3 fruit fly cellular contexts compared by ENCODE assay signal in genomic region chr3R:5550452-5550851, dm6.
A peak's percentile ranks its signal among the peaks of the same experiment; 100 is the strongest.
TF ChIP-seq lines count a peak whose summit lies in the region.

No protein-coding gene starts in this region.

- peak; percentile 2 to 4 for TF ChIP-seq CTCF in S2 (optimal IDR thresholded peaks at IDR 0.05; lab: Kevin White, UChicago)
- TF ChIP-seq CTCF in whole organism, embryonic (GFP tag; optimal IDR thresholded peaks at IDR 0.05; lab: Kevin White, UChicago): no peak

TF ChIP-seq in whole organism, adult, 20 proteins besides CTCF, POLR2A, EP300 and RAD21:
- TF ChIP-seq Mnt (GFP tag; optimal IDR thresholded peaks at IDR 0.05; lab: Kevin White, UChicago) (no peak), bab1 (GFP tag; optimal IDR thresholded peaks at IDR 0.05; lab: Kevin White, UChicago) (peak; percentile 13)

TF ChIP-seq in whole organism, embryonic, 481 proteins besides CTCF, POLR2A, EP300 and RAD21:
- TF ChIP-seq pho (GFP tag; optimal IDR thresholded peaks at IDR 0.05; lab: Kevin White, UChicago): no peak
- peak; percentile 70 for TF ChIP-seq bbx (GFP tag; IDR thresholded peaks at IDR 0.05; lab: Robert Waterston, UW; ENCODE audit: partially characterized antibody)
- peak; percentile 82; the same call in 2 of the 3 replicates for TF ChIP-seq zen2 (GFP tag; IDR thresholded peaks at IDR 0.05; lab: Robert Waterston, UW; ENCODE audit: partially characterized antibody)
- TF ChIP-seq amos (GFP tag; IDR thresholded peaks at IDR 0.05; lab: Robert Waterston, UW; ENCODE audit: partially characterized antibody): peak; percentile 72
- TF ChIP-seq ato (GFP tag; IDR thresholded peaks at IDR 0.05; lab: Robert Waterston, UW; ENCODE audit: partially characterized antibody): peak; percentile 56
- no peak for TF ChIP-seq tio (GFP tag; optimal IDR thresholded peaks at IDR 0.05; lab: Kevin White, UChicago)
- 0 out of 3 replicates have a peak, but pooled peaks have one; percentile 45 for TF ChIP-seq CG2199 (GFP tag; IDR thresholded peaks at IDR 0.05; lab: Robert Waterston, UW)
- peak; percentile 67 for TF ChIP-seq unc-4 (GFP tag; IDR thresholded peaks at IDR 0.05; lab: Robert Waterston, UW; ENCODE audit: partially characterized antibody)
- peak; percentile 69 for TF ChIP-seq CG34224 (GFP tag; IDR thresholded peaks at IDR 0.05; lab: Robert Waterston, UW; ENCODE audit: partially characterized antibody)
- peak; percentile 41; the same call in 1 of the 3 replicates for TF ChIP-seq mld (GFP tag; IDR thresholded peaks at IDR 0.05; lab: Robert Waterston, UW; ENCODE audit: partially characterized antibody)
- TF ChIP-seq Blimp-1 (GFP tag; optimal IDR thresholded peaks at IDR 0.05; lab: Kevin White, UChicago): no peak
- TF ChIP-seq Aef1 (GFP tag; IDR thresholded peaks at IDR 0.05; lab: Robert Waterston, UW): no peak
- peak; percentile 63 for TF ChIP-seq tna (GFP tag; IDR thresholded peaks at IDR 0.05; lab: Robert Waterston, UW; ENCODE audit: partially characterized antibody)
- 0 out of 3 replicates have a peak, but pooled peaks have one; percentile 42 for TF ChIP-seq CG11560 (tag; IDR thresholded peaks at IDR 0.05; lab: Robert Waterston, UW)
- TF ChIP-seq D (optimal IDR thresholded peaks at IDR 0.05; lab: Kevin White, UChicago): no peak
- TF ChIP-seq D (GFP tag; optimal IDR thresholded peaks at IDR 0.05; lab: Kevin White, UChicago): no peak
- peak; percentile 53 for TF ChIP-seq hbn (GFP tag; IDR thresholded peaks at IDR 0.05; lab: Robert Waterston, UW; ENCODE audit: partially characterized antibody)
- peak; percentile 16 for TF ChIP-seq Sin3A (optimal IDR thresholded peaks at IDR 0.05; lab: Kevin White, UChicago)
- peak; percentile 48 for TF ChIP-seq Doc3 (GFP tag; IDR thresholded peaks at IDR 0.05; lab: Robert Waterston, UW; ENCODE audit: partially characterized antibody)
- peak; percentile 64; the same call in 1 of the 3 replicates for TF ChIP-seq hb (GFP tag; IDR thresholded peaks at IDR 0.05; lab: Robert Waterston, UW; ENCODE audit: partially characterized antibody)
- TF ChIP-seq Sry-δ (GFP tag; optimal IDR thresholded peaks at IDR 0.05; lab: Kevin White, UChicago): peak; percentile 81
- TF ChIP-seq sna (GFP tag; IDR thresholded peaks at IDR 0.05; lab: Robert Waterston, UW; ENCODE audit: partially characterized antibody): peak; percentile 64
- peak; percentile 82 for TF ChIP-seq Bgb (GFP tag; IDR thresholded peaks at IDR 0.05; lab: Robert Waterston, UW; ENCODE audit: partially characterized antibody)
- no peak for TF ChIP-seq gcm (GFP tag; optimal IDR thresholded peaks at IDR 0.05; lab: Kevin White, UChicago)
- peak; percentile 70 for TF ChIP-seq BEAF-32 (GFP tag; optimal IDR thresholded peaks at IDR 0.05; lab: Kevin White, UChicago)
- no peak for TF ChIP-seq sug (tag; optimal IDR thresholded peaks at IDR 0.05; lab: Kevin White, UChicago)
- TF ChIP-seq CG15514 (GFP tag; optimal IDR thresholded peaks at IDR 0.05; lab: Kevin White, UChicago): peak; percentile 51
- peak; percentile 96 for TF ChIP-seq E2f2 (GFP tag; IDR thresholded peaks at IDR 0.05; lab: Robert Waterston, UW)
- no peak for TF ChIP-seq rib (GFP tag; IDR thresholded peaks at IDR 0.05; lab: Robert Waterston, UW)
- TF ChIP-seq CG1603 (tag; optimal IDR thresholded peaks at IDR 0.05; lab: Kevin White, UChicago): peak; percentile 52
- no peak for TF ChIP-seq lmd (GFP tag; IDR thresholded peaks at IDR 0.05; lab: Robert Waterston, UW)
- peak; percentile 14 for TF ChIP-seq CoRest (tag; optimal IDR thresholded peaks at IDR 0.05; lab: Kevin White, UChicago)
- TF ChIP-seq CG2116 (GFP tag; optimal IDR thresholded peaks at IDR 0.05; lab: Kevin White, UChicago): peak; percentile 81
- peak; percentile 41; the same call in 1 of the 2 replicates for TF ChIP-seq inv (GFP tag; IDR thresholded peaks at IDR 0.05; lab: Robert Waterston, UW; ENCODE audit: partially characterized antibody)
- TF ChIP-seq pzg (GFP tag; optimal IDR thresholded peaks at IDR 0.05; lab: Kevin White, UChicago): peak; percentile 72
- TF ChIP-seq MBD-R2 (GFP tag; IDR thresholded peaks at IDR 0.05; lab: Robert Waterston, UW): peak; percentile 61; the same call in 1 of the 2 replicates
- TF ChIP-seq Dll (GFP tag; IDR thresholded peaks at IDR 0.05; lab: Robert Waterston, UW; ENCODE audit: partially characterized antibody): peak; percentile 72
- peak; percentile 91 for TF ChIP-seq Myb (GFP tag; optimal IDR thresholded peaks at IDR 0.05; lab: Kevin White, UChicago)
- TF ChIP-seq CG42726 (GFP tag; IDR thresholded peaks at IDR 0.05; lab: Robert Waterston, UW; ENCODE audit: partially characterized antibody): peak; percentile 46; the same call in 1 of the 2 replicates
- peak; percentile 71; the same call in 2 of the 3 replicates for TF ChIP-seq Opbp (GFP tag; IDR thresholded peaks at IDR 0.05; lab: Robert Waterston, UW; ENCODE audit: partially characterized antibody)
- peak; percentile 57; the same call in 1 of the 2 replicates for TF ChIP-seq nerfin-2 (GFP tag; IDR thresholded peaks at IDR 0.05; lab: Robert Waterston, UW; ENCODE audit: partially characterized antibody)
- TF ChIP-seq sisA (GFP tag; IDR thresholded peaks at IDR 0.05; lab: Robert Waterston, UW): no peak
- no peak for TF ChIP-seq en (GFP tag; optimal IDR thresholded peaks at IDR 0.05; lab: Kevin White, UChicago)
- no peak for TF ChIP-seq CG3065 (GFP tag; optimal IDR thresholded peaks at IDR 0.05; lab: Kevin White, UChicago)
- TF ChIP-seq CG14860 (GFP tag; IDR thresholded peaks at IDR 0.05; lab: Robert Waterston, UW; ENCODE audit: partially characterized antibody): peak; percentile 66; the same call in 2 of the 3 replicates
- TF ChIP-seq sens (GFP tag; lab: Kevin White, UChicago): peak; percentile 62
- TF ChIP-seq trem (tag; optimal IDR thresholded peaks at IDR 0.05; lab: Kevin White, UChicago): peak; percentile 35
- TF ChIP-seq CG14710 (tag; optimal IDR thresholded peaks at IDR 0.05; lab: Kevin White, UChicago): peak; percentile 27
- TF ChIP-seq Scr (GFP tag; IDR thresholded peaks at IDR 0.05; lab: Robert Waterston, UW; ENCODE audit: partially characterized antibody): peak; percentile 69
- TF ChIP-seq Mrtf (GFP tag; IDR thresholded peaks at IDR 0.05; lab: Robert Waterston, UW): no peak
- no peak for TF ChIP-seq klu (GFP tag; IDR thresholded peaks at IDR 0.05; lab: Robert Waterston, UW)
- TF ChIP-seq Dp (GFP tag; optimal IDR thresholded peaks at IDR 0.05; lab: Kevin White, UChicago): peak; percentile 93
- 0 out of 3 replicates have a peak, but pooled peaks have one; percentile 12 for TF ChIP-seq row (GFP tag; IDR thresholded peaks at IDR 0.05; lab: Robert Waterston, UW)
- TF ChIP-seq CG13287 (GFP tag; IDR thresholded peaks at IDR 0.05; lab: Robert Waterston, UW; ENCODE audit: partially characterized antibody): peak; percentile 78
- no peak for TF ChIP-seq CG33213 (GFP tag; optimal IDR thresholded peaks at IDR 0.05; lab: Kevin White, UChicago)
- peak; percentile 26 for TF ChIP-seq gfzf (GFP tag; optimal IDR thresholded peaks at IDR 0.05; lab: Kevin White, UChicago)
- peak; percentile 65 for TF ChIP-seq CG6791 (GFP tag; IDR thresholded peaks at IDR 0.05; lab: Robert Waterston, UW; ENCODE audit: partially characterized antibody)
- TF ChIP-seq phol (tag; optimal IDR thresholded peaks at IDR 0.05; lab: Kevin White, UChicago): peak; percentile 28
- no peak for TF ChIP-seq CG17361 (GFP tag; IDR thresholded peaks at IDR 0.05; lab: Robert Waterston, UW)
- TF ChIP-seq kay (GFP tag; optimal IDR thresholded peaks at IDR 0.05; lab: Kevin White, UChicago): no peak
- TF ChIP-seq CG18619 (GFP tag; optimal IDR thresholded peaks at IDR 0.05; lab: Kevin White, UChicago): no peak
- peak; percentile 59 for TF ChIP-seq stwl (tag; optimal IDR thresholded peaks at IDR 0.05; lab: Kevin White, UChicago)
- 0 out of 4 replicates have a peak, but pooled peaks have one; percentile 55 for TF ChIP-seq chinmo (GFP tag; IDR thresholded peaks at IDR 0.05; lab: Robert Waterston, UW; ENCODE audit: partially characterized antibody)
- TF ChIP-seq Mes4 (GFP tag; optimal IDR thresholded peaks at IDR 0.05; lab: Kevin White, UChicago): no peak
- TF ChIP-seq CG7963 (GFP tag; IDR thresholded peaks at IDR 0.05; lab: Robert Waterston, UW; ENCODE audit: partially characterized antibody): peak; percentile 54; the same call in 1 of the 3 replicates
- TF ChIP-seq Ets97D (GFP tag; optimal IDR thresholded peaks at IDR 0.05; lab: Kevin White, UChicago): no peak
- TF ChIP-seq CG16813 (GFP tag; IDR thresholded peaks at IDR 0.05; lab: Robert Waterston, UW; ENCODE audit: partially characterized antibody): peak; percentile 72
- no peak for TF ChIP-seq CG11398 (GFP tag; optimal IDR thresholded peaks at IDR 0.05; lab: Kevin White, UChicago)
- TF ChIP-seq CG17186 (GFP tag; optimal IDR thresholded peaks at IDR 0.05; lab: Kevin White, UChicago): peak; percentile 35
- peak; percentile 81 for TF ChIP-seq HLH4C (GFP tag; IDR thresholded peaks at IDR 0.05; lab: Robert Waterston, UW; ENCODE audit: partially characterized antibody)
- peak; percentile 11 for TF ChIP-seq HmgZ (tag; optimal IDR thresholded peaks at IDR 0.05; lab: Kevin White, UChicago)
- TF ChIP-seq fd96Cb (tag; optimal IDR thresholded peaks at IDR 0.05; lab: Kevin White, UChicago): no peak
- peak; percentile 51; the same call in 1 of the 3 replicates for TF ChIP-seq knrl (GFP tag; IDR thresholded peaks at IDR 0.05; lab: Robert Waterston, UW; ENCODE audit: partially characterized antibody)
- no peak for TF ChIP-seq CG10209 (GFP tag; optimal IDR thresholded peaks at IDR 0.05; lab: Kevin White, UChicago)
- TF ChIP-seq CG9797 (GFP tag; optimal IDR thresholded peaks at IDR 0.05; lab: Kevin White, UChicago): peak; percentile 35
- no peak for TF ChIP-seq dimm (GFP tag; IDR thresholded peaks at IDR 0.05; lab: Robert Waterston, UW)
- TF ChIP-seq Dref (GFP tag; IDR thresholded peaks at IDR 0.05; lab: Robert Waterston, UW): peak; percentile 90
TF ChIP-seq in whole organism, embryonic: peak in this region for 52.
